Fruit fly (Drosophila melanogaster): ENCODE results near the gene CG32856.
A peak's percentile ranks its signal among the peaks of the same experiment; 100 is the strongest.

The CG32856 gene

DNA sequence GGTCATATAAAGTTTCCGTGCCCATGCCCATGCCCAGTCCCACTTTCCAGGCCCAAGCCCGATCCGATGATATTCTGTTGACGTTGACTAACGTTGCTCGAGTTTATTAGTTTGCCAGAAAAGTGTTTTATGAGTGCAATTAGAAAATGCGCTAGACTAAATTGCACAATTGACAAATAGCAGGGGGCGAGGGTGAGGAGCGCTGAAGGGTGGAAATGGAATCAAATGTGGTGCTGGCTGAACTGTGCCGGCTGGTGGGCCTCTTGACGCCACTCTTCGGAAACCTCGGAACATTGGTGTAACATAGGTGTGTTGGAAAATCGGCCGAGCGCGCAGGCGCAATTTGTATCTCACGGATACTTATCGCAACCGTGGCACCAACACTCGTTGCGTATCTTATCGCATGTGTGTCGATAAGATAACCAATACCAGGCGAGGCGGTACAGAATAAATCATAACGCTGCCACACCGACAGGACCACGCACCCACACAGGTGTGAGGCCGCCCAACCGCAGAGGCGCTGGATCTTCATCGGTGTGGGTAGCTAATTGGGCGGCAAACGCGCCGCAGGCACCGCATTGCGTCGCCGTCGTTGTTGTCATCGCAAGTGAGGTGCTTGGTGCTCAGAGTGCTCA is 46.7 kb upstream of the CG32856 start:
- TF ChIP-seq OdsH (GFP tag; optimal IDR thresholded peaks at IDR 0.05), result no peak
- TF ChIP-seq jim (GFP tag; optimal IDR thresholded peaks at IDR 0.05), result no peak
- TF ChIP-seq Sp1 (GFP tag; optimal IDR thresholded peaks at IDR 0.05), result peak; percentile 12
- TF ChIP-seq Mio (GFP tag; optimal IDR thresholded peaks at IDR 0.05), result no peak
- TF ChIP-seq Dfd (GFP tag; optimal IDR thresholded peaks at IDR 0.05), result no peak
- no peak for TF ChIP-seq Dif (GFP tag; optimal IDR thresholded peaks at IDR 0.05; ENCODE audit: partially characterized antibody)
- no peak for TF ChIP-seq GATAd (GFP tag; optimal IDR thresholded peaks at IDR 0.05)
- TF ChIP-seq lola (GFP tag; optimal IDR thresholded peaks at IDR 0.05), result no peak
- TF ChIP-seq foxo (GFP tag; optimal IDR thresholded peaks at IDR 0.05), result no peak
- no peak for TF ChIP-seq CG9705 (GFP tag; optimal IDR thresholded peaks at IDR 0.05)
- TF ChIP-seq Abd-B (GFP tag; optimal IDR thresholded peaks at IDR 0.05), result no peak
- TF ChIP-seq usp (GFP tag; optimal IDR thresholded peaks at IDR 0.05), result no peak
- TF ChIP-seq HLH106 (tag; optimal IDR thresholded peaks at IDR 0.05), result no peak
- TF ChIP-seq Vsx2 (GFP tag; optimal IDR thresholded peaks at IDR 0.05; ENCODE audit: partially characterized antibody), result peak; percentile 70
- TF ChIP-seq Myc (optimal IDR thresholded peaks at IDR 0.05), result no peak
- no peak for TF ChIP-seq dmrt93B (GFP tag; optimal IDR thresholded peaks at IDR 0.05)
- peak; percentile 18 for TF ChIP-seq Jra (GFP tag; optimal IDR thresholded peaks at IDR 0.05)
- no peak for TF ChIP-seq Hnf4 (GFP tag; optimal IDR thresholded peaks at IDR 0.05)
- no peak for TF ChIP-seq Hr78 (GFP tag; optimal IDR thresholded peaks at IDR 0.05)
- TF ChIP-seq CrebA (GFP tag; optimal IDR thresholded peaks at IDR 0.05; ENCODE audit: borderline replicate concordance), result no peak
- TF ChIP-seq woc (GFP tag; optimal IDR thresholded peaks at IDR 0.05), result no peak
- no peak for TF ChIP-seq sv (GFP tag; optimal IDR thresholded peaks at IDR 0.05)
- no peak for TF ChIP-seq tai (GFP tag; optimal IDR thresholded peaks at IDR 0.05)
- no peak for TF ChIP-seq sage (GFP tag; optimal IDR thresholded peaks at IDR 0.05)
- no peak for TF ChIP-seq brk (GFP tag; optimal IDR thresholded peaks at IDR 0.05)
- TF ChIP-seq dl (GFP tag; optimal IDR thresholded peaks at IDR 0.05; ENCODE audit: insufficient read depth in 1 of 2, partially characterized antibody in 2 of 2), result peak in 1 of 2 experiments; percentile 24
- TF ChIP-seq dsf (GFP tag; optimal IDR thresholded peaks at IDR 0.05; ENCODE audit: borderline replicate concordance), result no peak
- TF ChIP-seq pan (optimal IDR thresholded peaks at IDR 0.05), result no peak
- no peak for TF ChIP-seq Rel (GFP tag; optimal IDR thresholded peaks at IDR 0.05)
- peak; percentile 63 for TF ChIP-seq Rel (tag; optimal IDR thresholded peaks at IDR 0.05)
- TF ChIP-seq rgr (GFP tag; optimal IDR thresholded peaks at IDR 0.05), result no peak
- no peak for TF ChIP-seq ey (GFP tag; optimal IDR thresholded peaks at IDR 0.05)
- TF ChIP-seq br (GFP tag; optimal IDR thresholded peaks at IDR 0.05), result peak; percentile 38
- no peak for TF ChIP-seq fru (GFP tag; optimal IDR thresholded peaks at IDR 0.05)
- TF ChIP-seq CG32264 (GFP tag; optimal IDR thresholded peaks at IDR 0.05), result no peak
- peak; percentile 54 for TF ChIP-seq h (GFP tag; optimal IDR thresholded peaks at IDR 0.05)
- TF ChIP-seq psq (GFP tag; optimal IDR thresholded peaks at IDR 0.05), result no peak
- TF ChIP-seq N (GFP tag; optimal IDR thresholded peaks at IDR 0.05), result peak; percentile 39
- TF ChIP-seq Hr83 (GFP tag; optimal IDR thresholded peaks at IDR 0.05; ENCODE audit: poor library complexity, severe bottlenecking), result no peak

DNA sequence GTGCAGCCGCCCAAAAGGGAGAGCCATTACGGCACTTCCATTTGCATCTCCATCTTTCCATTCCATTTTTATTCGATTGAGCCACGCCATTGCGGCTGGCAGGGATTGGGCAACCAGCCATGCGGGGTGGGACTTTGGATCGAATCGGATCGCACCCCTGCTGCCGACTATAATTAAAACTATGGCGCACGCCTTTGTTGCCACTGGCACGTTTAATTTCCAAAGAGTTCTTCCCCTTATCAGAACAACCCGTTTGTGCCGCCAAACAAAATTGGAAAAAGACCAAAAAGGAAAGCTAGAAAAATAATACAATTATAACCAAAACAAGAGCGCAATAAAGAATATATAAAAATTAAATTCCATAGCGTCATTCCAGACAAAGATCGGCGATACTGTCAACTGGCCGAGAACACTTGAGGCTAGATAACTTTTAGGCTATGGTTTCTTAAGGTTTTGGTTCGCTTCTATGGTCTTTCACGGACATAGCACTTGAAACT is 44.9 kb upstream of the CG32856 start:
- no peak for TF ChIP-seq Dif (GFP tag; optimal IDR thresholded peaks at IDR 0.05; ENCODE audit: partially characterized antibody)
- peak; percentile 12 for TF ChIP-seq CrebA (GFP tag; optimal IDR thresholded peaks at IDR 0.05; ENCODE audit: borderline replicate concordance)
- no peak for TF ChIP-seq Jra (GFP tag; optimal IDR thresholded peaks at IDR 0.05)
- no peak for TF ChIP-seq woc (GFP tag; optimal IDR thresholded peaks at IDR 0.05)
- TF ChIP-seq h (GFP tag; optimal IDR thresholded peaks at IDR 0.05), result peak; percentile 48
- peak; percentile 63 for TF ChIP-seq br (GFP tag; optimal IDR thresholded peaks at IDR 0.05)
- no peak for TF ChIP-seq Rel (GFP tag; optimal IDR thresholded peaks at IDR 0.05)
- TF ChIP-seq Rel (tag; optimal IDR thresholded peaks at IDR 0.05), result peak; percentile 80
- no peak for TF ChIP-seq N (GFP tag; optimal IDR thresholded peaks at IDR 0.05)
- TF ChIP-seq Hnf4 (GFP tag; optimal IDR thresholded peaks at IDR 0.05), result no peak

Measured in whole organism, wandering third instar larva.